Worm (Caenorhabditis elegans) whole organism, L4 larva: Measurements from ENCODE around the gene C16C10.13.

ENCODE experiments used
- D1046.2 ChIP-seq: fragments of 200-800 bp; sonication (Bioruptor generic); IDR thresholded peaks from 2 replicates; pipeline ENCODE4 v1.3.6; 2022; ENCODE audit warnings: missing genetic modification characterization, missing compliant biosample characterization
- ceh-44 ChIP-seq: fragments of 200-800 bp; sonication (Bioruptor generic); IDR thresholded peaks from 2 replicates; pipeline ENCODE4 v1.3.6; 2022; ENCODE audit warnings: missing genetic modification reagents, missing genetic modification characterization, missing compliant biosample characterization
- daf-19 ChIP-seq: fragments of 200-800 bp; sonication (Bioruptor generic); conservative IDR thresholded peaks from 2 replicates; pipeline ENCODE4 v1.3.6; 2022; ENCODE audit warnings: missing genetic modification characterization, missing compliant biosample characterization
- dpl-1 ChIP-seq: fragments of 150-350 bp; optimal IDR thresholded peaks from 2 replicates; lab custom pipeline; 2014; ENCODE audit warnings: missing biosample characterization, missing genetic modification reagents, missing genetic modification characterization
- dve-1 ChIP-seq: sonication (generic microtip); optimal IDR thresholded peaks from 2 replicates; lab custom pipeline; 2017; ENCODE audit warnings: antibody characterized with exemption, mild to moderate bottlenecking, missing genetic modification characterization, missing compliant biosample characterization; ENCODE audit not compliant: insufficient read depth
- fkh-10 ChIP-seq: fragments of 150-350 bp; optimal IDR thresholded peaks from 2 replicates; lab custom pipeline; 2014; ENCODE audit warnings: missing biosample characterization, missing genetic modification reagents, missing genetic modification characterization
- lin-15B ChIP-seq: fragments of 150-350 bp; sonication (generic microtip); optimal IDR thresholded peaks from 3 replicates; lab custom pipeline; 2014; ENCODE audit warnings: missing biosample characterization, missing genetic modification characterization
- madf-5 ChIP-seq, 2 experiments: fragments of 200-800 bp; sonication (Bioruptor generic); IDR thresholded peaks; 2 replicates each; pipeline ENCODE4 v1.3.6; 2022; ENCODE audit warnings: missing compliant biosample characterization in 2 of 2, missing genetic modification characterization in 2 of 2
- mdl-1 ChIP-seq, 2 experiments: fragments of 150-350 bp in 1 of 2; sonication (generic microtip) in 1 of 2; optimal IDR thresholded peaks; 2 replicates each; lab custom pipeline; 2014 to 2017; ENCODE audit warnings: missing biosample characterization in 2 of 2, missing genetic modification characterization in 2 of 2
- nhr-48 ChIP-seq: sonication (generic microtip); optimal IDR thresholded peaks from 2 replicates; lab custom pipeline; 2016; ENCODE audit warnings: mild to moderate bottlenecking, missing genetic modification characterization, missing compliant biosample characterization
- unc-62 ChIP-seq, 3 experiments: fragments of 150-350 bp in 1 of 3; sonication (generic microtip); optimal IDR thresholded peaks in 2 of 3; peaks in 1 of 3; 1 replicate in 1 of 3; 2 replicates in 2 of 3; lab custom pipeline; 2014 to 2017; ENCODE audit warnings: missing biosample characterization in 3 of 3, missing genetic modification characterization in 3 of 3, missing genetic modification reagents in 3 of 3, missing genotype in 1 of 3
- zag-1 ChIP-seq: fragments of 150-350 bp; optimal IDR thresholded peaks from 2 replicates; lab custom pipeline; 2014; ENCODE audit warnings: missing biosample characterization, missing genetic modification characterization

- TF ChIP-seq lin-15B (tag; lab: Kevin White, UChicago) (no peak), unc-62 (GFP tag; optimal IDR thresholded peaks at IDR 0.05 in 1 of 2; lab: Kevin White, UChicago) (no peak), unc-62 (tag; optimal IDR thresholded peaks at IDR 0.05; lab: Kevin White, UChicago) (no peak), madf-5 (GFP tag; IDR thresholded peaks at IDR 0.05; lab: Robert Waterston, UW) (no peak), ceh-44 (GFP tag; lab: Robert Waterston, UW) (no peak), mdl-1 (tag; optimal IDR thresholded peaks at IDR 0.05; lab: Kevin White, UChicago) (no peak), dpl-1 (GFP tag; lab: Kevin White, UChicago) (no peak), dve-1 (no peak), fkh-10 (GFP tag; lab: Kevin White, UChicago) (no peak), zag-1 (tag; lab: Kevin White, UChicago) (no peak), daf-19 (GFP tag; lab: Robert Waterston, UW) (no peak), nhr-48 (tag; lab: Kevin White, UChicago) (no peak), D1046.2 (no peak)
These were observed 28.7 kb downstream of the C16C10.13 start for ce11 chrIII:4204964-4205363.
